Fruit fly (Drosophila melanogaster) whole organism, embryonic: ENCODE results near the gene CG2818.

Experiments used
- BEAF-32 ChIP-seq: fragments of 200-800 bp; sonication (Bioruptor generic); optimal IDR thresholded peaks from 3 replicates; lab custom pipeline; 2017; ENCODE audit warnings: missing biosample characterization, missing genetic modification characterization, mild to moderate bottlenecking, moderate library complexity, missing genetic modification reagents
- BtbVII ChIP-seq: fragments of 200-800 bp; sonication (Bioruptor generic); optimal IDR thresholded peaks from 3 replicates; lab custom pipeline; 2017; ENCODE audit warnings: missing biosample characterization, mild to moderate bottlenecking, missing genetic modification characterization
- CG10565 ChIP-seq: fragments of 200-800 bp; sonication (Bioruptor generic); optimal IDR thresholded peaks from 3 replicates; lab custom pipeline; 2016; ENCODE audit warnings: missing biosample characterization, mild to moderate bottlenecking, missing genetic modification characterization
- CG10654 ChIP-seq: fragments of 200-800 bp; sonication (Bioruptor generic); optimal IDR thresholded peaks from 2 replicates; lab custom pipeline; 2016; ENCODE audit warnings: missing biosample characterization, missing genetic modification characterization
- CG10979 ChIP-seq: fragments of 200-800 bp; sonication (Bioruptor generic); optimal IDR thresholded peaks from 2 replicates; lab custom pipeline; 2018; ENCODE audit warnings: missing biosample characterization, mild to moderate bottlenecking, missing genetic modification characterization, moderate library complexity
- CG11093 ChIP-seq: fragments of 200-800 bp; sonication (Bioruptor generic); IDR thresholded peaks from 3 replicates; pipeline ENCODE4 v1.3.6; 2022; ENCODE audit warnings: missing biosample characterization, missing genetic modification characterization
- CG11560 ChIP-seq: fragments of 200-800 bp; sonication (Bioruptor generic); IDR thresholded peaks from 3 replicates; pipeline ENCODE4 v1.3.6; 2022; ENCODE audit warnings: missing biosample characterization, missing genetic modification characterization
- CG11696 ChIP-seq: fragments of 200-800 bp; sonication (Bioruptor generic); IDR thresholded peaks from 2 replicates; pipeline ENCODE4 v1.3.6; 2022; ENCODE audit warnings: missing biosample characterization, missing genetic modification characterization
- CG13287 ChIP-seq: fragments of 200-800 bp; sonication (Bioruptor generic); IDR thresholded peaks from 2 replicates; pipeline ENCODE4 v1.3.6; 2022; ENCODE audit warnings: missing biosample characterization, missing genetic modification characterization; ENCODE audit not compliant: partially characterized antibody
- CG13424 ChIP-seq: fragments of 200-800 bp; sonication (Bioruptor generic); optimal IDR thresholded peaks from 2 replicates; lab custom pipeline; 2019; ENCODE audit warnings: missing biosample characterization, mild to moderate bottlenecking, missing genetic modification characterization, moderate library complexity
- CG30020 ChIP-seq: fragments of 200-800 bp; optimal IDR thresholded peaks from 2 replicates; lab custom pipeline; 2019; ENCODE audit warnings: missing biosample characterization, mild to moderate bottlenecking, missing genetic modification characterization, moderate library complexity
- CG30403 ChIP-seq: fragments of 200-800 bp; sonication (Bioruptor generic); optimal IDR thresholded peaks from 3 replicates; lab custom pipeline; 2016; ENCODE audit warnings: missing biosample characterization, missing genetic modification characterization
- CG6791 ChIP-seq: fragments of 200-800 bp; sonication (Bioruptor generic); IDR thresholded peaks from 3 replicates; pipeline ENCODE4 v1.3.6; 2022; ENCODE audit warnings: missing biosample characterization, missing genetic modification characterization; ENCODE audit not compliant: partially characterized antibody
- CG7786 ChIP-seq: fragments of 200-800 bp; sonication (Bioruptor generic); optimal IDR thresholded peaks from 2 replicates; lab custom pipeline; 2016; ENCODE audit warnings: missing biosample characterization, missing genetic modification characterization
- CG7839 ChIP-seq: fragments of 200-800 bp; sonication (Bioruptor generic); optimal IDR thresholded peaks from 3 replicates; lab custom pipeline; 2018; ENCODE audit warnings: missing biosample characterization, mild to moderate bottlenecking, missing genetic modification characterization, moderate library complexity
- CG7928 ChIP-seq: fragments of 200-800 bp; sonication (Bioruptor generic); optimal IDR thresholded peaks from 2 replicates; lab custom pipeline; 2017; ENCODE audit warnings: missing biosample characterization, mild to moderate bottlenecking, missing genetic modification characterization
- Chrac-16 ChIP-seq: fragments of 200-800 bp; sonication (Bioruptor generic); optimal IDR thresholded peaks from 3 replicates; lab custom pipeline; 2016; ENCODE audit warnings: missing biosample characterization, missing genetic modification characterization
- CrebB ChIP-seq: fragments of 200-800 bp; sonication (Bioruptor generic); optimal IDR thresholded peaks from 3 replicates; lab custom pipeline; 2018; ENCODE audit warnings: missing biosample characterization, mild to moderate bottlenecking, missing genetic modification characterization
- Dbx ChIP-seq: fragments of 200-800 bp; sonication (Bioruptor generic); IDR thresholded peaks from 3 replicates; pipeline ENCODE4 v1.3.6; 2022; ENCODE audit warnings: missing biosample characterization, missing genetic modification characterization
- Drgx ChIP-seq: fragments of 200-800 bp; sonication (Bioruptor generic); IDR thresholded peaks from 2 replicates; pipeline ENCODE4 v1.3.6; 2022; ENCODE audit warnings: missing biosample characterization, missing genetic modification characterization
- ERR ChIP-seq: fragments of 200-800 bp; sonication (Bioruptor generic); optimal IDR thresholded peaks from 2 replicates; lab custom pipeline; 2016; ENCODE audit warnings: missing biosample characterization, missing genetic modification characterization
- Hand ChIP-seq: fragments of 200-800 bp; sonication (Bioruptor generic); optimal IDR thresholded peaks from 2 replicates; lab custom pipeline; 2017; ENCODE audit warnings: mild to moderate bottlenecking, missing biosample characterization, missing genetic modification reagents, missing genetic modification characterization
- Mad ChIP-seq: fragments of 200-800 bp; sonication (Bioruptor generic); optimal IDR thresholded peaks from 2 replicates; lab custom pipeline; 2016; ENCODE audit warnings: missing biosample characterization, missing genetic modification characterization
- Neu2 ChIP-seq: fragments of 200-800 bp; sonication (Bioruptor generic); optimal IDR thresholded peaks from 3 replicates; lab custom pipeline; 2016; ENCODE audit warnings: missing biosample characterization, missing genetic modification characterization, borderline replicate concordance
- NfI ChIP-seq: fragments of 200-800 bp; sonication (Bioruptor generic); optimal IDR thresholded peaks from 3 replicates; lab custom pipeline; 2018; ENCODE audit warnings: missing biosample characterization, mild to moderate bottlenecking, missing genetic modification characterization, moderate library complexity
- Rfx ChIP-seq: fragments of 200-800 bp; sonication (Bioruptor generic); IDR thresholded peaks from 2 replicates; pipeline ENCODE4 v1.3.6; 2022; ENCODE audit warnings: missing biosample characterization, missing genetic modification characterization
- Six4 ChIP-seq: fragments of 200-800 bp; sonication (Bioruptor generic); optimal IDR thresholded peaks from 2 replicates; lab custom pipeline; 2016; ENCODE audit warnings: missing biosample characterization, missing genetic modification characterization
- Stat92E ChIP-seq, 3 experiments: fragments of >200 bp in 2 of 3; fragments of 200-800 bp in 1 of 3; sonication (Bioruptor generic) in 1 of 3; optimal IDR thresholded peaks; 2 replicates each; lab custom pipeline; 2017 to 2019; ENCODE audit warnings: missing biosample characterization in 3 of 3, missing genetic modification characterization in 3 of 3, mild to moderate bottlenecking in 1 of 3, moderate library complexity in 1 of 3
- ac ChIP-seq: fragments of 200-800 bp; sonication (Bioruptor generic); optimal IDR thresholded peaks from 3 replicates; lab custom pipeline; 2017; ENCODE audit warnings: missing biosample characterization, mild to moderate bottlenecking, missing genetic modification characterization
- amos ChIP-seq: fragments of 200-800 bp; sonication (Bioruptor generic); IDR thresholded peaks from 2 replicates; pipeline ENCODE4 v1.3.6; 2022; ENCODE audit warnings: missing biosample characterization, missing genetic modification characterization; ENCODE audit not compliant: partially characterized antibody
- bab2 ChIP-seq: fragments of 200-800 bp; sonication (Bioruptor generic); optimal IDR thresholded peaks from 2 replicates; lab custom pipeline; 2016; ENCODE audit warnings: missing biosample characterization, missing genetic modification characterization
- chm ChIP-seq: fragments of 200-800 bp; sonication (Bioruptor generic); IDR thresholded peaks from 2 replicates; pipeline ENCODE4 v1.3.6; 2022; ENCODE audit warnings: missing biosample characterization, missing genetic modification characterization
- croc ChIP-seq: fragments of 200-800 bp; sonication (Bioruptor generic); conservative IDR thresholded peaks from 3 replicates; pipeline ENCODE4 v1.3.6; 2022; ENCODE audit warnings: missing biosample characterization, missing genetic modification characterization
- dm ChIP-seq: fragments of 200-800 bp; sonication (Bioruptor generic); optimal IDR thresholded peaks from 3 replicates; lab custom pipeline; 2016; ENCODE audit warnings: missing biosample characterization, missing genetic modification characterization
- exex ChIP-seq: fragments of 200-800 bp; sonication (Bioruptor generic); optimal IDR thresholded peaks from 4 replicates; lab custom pipeline; 2018; ENCODE audit warnings: missing biosample characterization, mild to moderate bottlenecking, missing genetic modification characterization, moderate library complexity
- gce ChIP-seq: fragments of 200-800 bp; sonication (Bioruptor generic); IDR thresholded peaks from 3 replicates; pipeline ENCODE4 v1.3.6; 2022; ENCODE audit warnings: missing biosample characterization, missing genetic modification characterization
- gem ChIP-seq: fragments of 200-800 bp; sonication (Bioruptor generic); optimal IDR thresholded peaks from 2 replicates; lab custom pipeline; 2019; ENCODE audit warnings: missing biosample characterization, mild to moderate bottlenecking, missing genetic modification characterization, moderate library complexity
- knrl ChIP-seq: fragments of 200-800 bp; sonication (Bioruptor generic); IDR thresholded peaks from 3 replicates; pipeline ENCODE4 v1.3.6; 2022; ENCODE audit warnings: missing biosample characterization, missing genetic modification characterization; ENCODE audit not compliant: partially characterized antibody
- maf-S ChIP-seq: fragments of 200-800 bp; sonication (Bioruptor generic); optimal IDR thresholded peaks from 2 replicates; lab custom pipeline; 2016; ENCODE audit warnings: missing biosample characterization, missing genetic modification characterization
- mirr ChIP-seq: fragments of 200-800 bp; sonication (Bioruptor generic); optimal IDR thresholded peaks from 3 replicates; lab custom pipeline; 2018; ENCODE audit warnings: missing biosample characterization, mild to moderate bottlenecking, missing genetic modification characterization
- nmo ChIP-seq: fragments of 200-800 bp; sonication (Bioruptor generic); optimal IDR thresholded peaks from 2 replicates; lab custom pipeline; 2018; ENCODE audit warnings: missing biosample characterization, mild to moderate bottlenecking, missing genetic modification characterization, moderate library complexity
- nom ChIP-seq: fragments of 200-800 bp; sonication (Bioruptor generic); optimal IDR thresholded peaks from 2 replicates; lab custom pipeline; 2017; ENCODE audit warnings: missing biosample characterization, missing genetic modification characterization, mild to moderate bottlenecking, moderate library complexity, missing genetic modification reagents
- pfk ChIP-seq: fragments of 200-800 bp; sonication (Bioruptor generic); optimal IDR thresholded peaks from 2 replicates; lab custom pipeline; 2018; ENCODE audit warnings: missing biosample characterization, mild to moderate bottlenecking, missing genetic modification characterization, moderate library complexity
- prd ChIP-seq, 3 experiments: fragments of >200 bp in 2 of 3; fragments of 200-800 bp in 1 of 3; sonication (Bioruptor generic) in 1 of 3; optimal IDR thresholded peaks in 2 of 3; IDR thresholded peaks in 1 of 3; 2 replicates in 2 of 3; 3 replicates in 1 of 3; pipeline versions ENCODE4 v1.3.6 to Lab custom; 2017 to 2022; ENCODE audit warnings: missing biosample characterization in 1 of 3, missing genetic modification characterization in 1 of 3
- ranshi ChIP-seq: fragments of 200-800 bp; sonication (Bioruptor generic); IDR thresholded peaks from 2 replicates; pipeline ENCODE4 v1.3.6; 2022; ENCODE audit warnings: missing biosample characterization, missing genetic modification characterization
- rib ChIP-seq: fragments of 200-800 bp; sonication (Bioruptor generic); IDR thresholded peaks from 2 replicates; pipeline ENCODE4 v1.3.6; 2022; ENCODE audit warnings: missing biosample characterization, missing genetic modification characterization
- zen ChIP-seq: fragments of 200-800 bp; sonication (Bioruptor generic); optimal IDR thresholded peaks from 3 replicates; lab custom pipeline; 2018; ENCODE audit warnings: missing biosample characterization, mild to moderate bottlenecking, missing genetic modification characterization, moderate library complexity
- zen2 ChIP-seq: fragments of 200-800 bp; sonication (Bioruptor generic); IDR thresholded peaks from 3 replicates; pipeline ENCODE4 v1.3.6; 2022; ENCODE audit warnings: missing biosample characterization, missing genetic modification characterization; ENCODE audit not compliant: partially characterized antibody

CG2818 gene

DNA sequence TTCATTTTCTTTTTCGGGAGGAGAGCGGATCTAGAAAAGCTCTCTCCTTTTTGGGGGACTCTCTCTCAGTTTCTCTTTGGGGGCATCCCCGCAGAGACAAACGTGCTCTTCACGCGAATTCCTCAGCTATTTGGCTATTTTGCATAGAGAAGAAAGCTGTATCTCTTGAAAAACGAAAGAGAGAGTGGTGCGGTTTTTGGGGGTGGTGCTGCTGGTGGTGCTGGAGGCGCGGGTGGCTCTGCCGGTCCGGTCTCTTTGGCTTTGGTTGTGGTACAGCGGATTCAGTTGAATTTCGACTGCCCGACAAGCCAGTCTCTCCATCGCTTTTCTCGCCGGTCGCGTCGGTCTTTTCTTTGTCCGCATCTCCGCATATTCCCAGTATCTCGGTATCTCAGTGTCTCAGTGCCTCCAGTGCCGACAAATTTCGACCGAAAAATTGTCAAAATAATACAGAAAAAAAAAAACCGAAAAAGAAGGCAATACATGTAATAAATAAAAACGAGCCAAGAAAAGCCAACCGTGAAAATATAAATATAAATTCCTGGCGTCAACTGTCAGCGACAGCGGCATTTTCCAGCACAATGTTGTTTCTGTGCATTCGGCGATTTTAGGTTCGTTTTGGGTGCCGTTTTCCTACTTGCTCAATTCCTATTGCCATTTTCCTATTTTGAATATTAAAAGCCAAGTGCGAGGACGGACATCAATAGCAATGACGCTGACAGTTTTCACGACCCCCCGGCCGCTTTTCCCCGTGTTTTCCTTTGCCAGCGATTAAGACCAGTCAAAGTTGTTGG is 17.2 kb downstream of the CG2818 start, which contains the start of gene CG10019 (continued):
- TF ChIP-seq ranshi (no peak), knrl (GFP tag; lab: Robert Waterston, UW) (no peak), croc (GFP tag; lab: Robert Waterston, UW) (no peak), Hand (peak; percentile 26), CG13424 (tag; lab: Kevin White, UChicago) (no peak), amos (peak; percentile 19; the same call in 1 of the 2 replicates), CG11560 (tag; lab: Robert Waterston, UW) (no peak), CG10565 (GFP tag; lab: Kevin White, UChicago) (no peak), mirr (GFP tag; lab: Kevin White, UChicago) (no peak), CG7839 (tag; lab: Kevin White, UChicago) (no peak), nmo (no peak), Six4 (GFP tag; lab: Kevin White, UChicago) (no peak), BtbVII (GFP tag; lab: Kevin White, UChicago) (no peak), CG30403 (no peak), CG6791 (GFP tag; lab: Robert Waterston, UW) (no peak), maf-S (GFP tag; lab: Kevin White, UChicago) (no peak), zen2 (0 out of 3 replicates have a peak, but pooled peaks have one; percentile 30), CG7786 (GFP tag; lab: Kevin White, UChicago) (no peak), CG11093 (no peak), gem (no peak), pfk (GFP tag; lab: Kevin White, UChicago) (no peak), Chrac-16 (no peak), CrebB (no peak), Stat92E (GFP tag; optimal IDR thresholded peaks at IDR 0.05; lab: Kevin White, UChicago) (no peak), CG10979 (tag; lab: Kevin White, UChicago) (no peak), rib (GFP tag; lab: Robert Waterston, UW) (0 out of 2 replicates have a peak, but pooled peaks have one; percentile 18), prd (optimal IDR thresholded peaks at IDR 0.05; lab: Kevin White, UChicago) (no peak), prd (GFP tag; IDR thresholded peaks at IDR 0.05; lab: Robert Waterston, UW) (no peak), exex (tag; lab: Kevin White, UChicago) (no peak), chm (GFP tag; lab: Robert Waterston, UW) (no peak), Neu2 (GFP tag; lab: Kevin White, UChicago) (no peak), CG10654 (GFP tag; lab: Kevin White, UChicago) (no peak), ERR (GFP tag; lab: Kevin White, UChicago) (no peak), Dbx (GFP tag; lab: Robert Waterston, UW) (0 out of 3 replicates have a peak, but pooled peaks have one; percentile 8), CG30020 (tag; lab: Kevin White, UChicago) (no peak), zen (tag; lab: Kevin White, UChicago) (no peak), BEAF-32 (GFP tag; lab: Kevin White, UChicago) (no peak), nom (GFP tag; lab: Kevin White, UChicago) (no peak), dm (GFP tag; lab: Kevin White, UChicago) (no peak), gce (GFP tag; lab: Robert Waterston, UW) (no peak), CG7928 (GFP tag; lab: Kevin White, UChicago) (no peak), Drgx (GFP tag; lab: Robert Waterston, UW) (no peak), Rfx (GFP tag; lab: Robert Waterston, UW) (no peak), NfI (GFP tag; lab: Kevin White, UChicago) (no peak), bab2 (GFP tag; lab: Kevin White, UChicago) (no peak), Mad (GFP tag; lab: Kevin White, UChicago) (no peak), CG13287 (GFP tag; lab: Robert Waterston, UW) (peak; percentile 44; the same call in 1 of the 2 replicates), CG11696 (GFP tag; lab: Robert Waterston, UW) (0 out of 2 replicates have a peak, but pooled peaks have one; percentile 23), ac (GFP tag; lab: Kevin White, UChicago) (no peak)
